Worm (Caenorhabditis elegans) whole organism, mixed stage, embryonic: ENCODE measurements around the gene T04C12.8.
"Not testable (repeated sequence)": the region's sequence is repeated elsewhere in the genome, so short reads cannot be mapped to it uniquely, and the experiment has no call there.

Experiments used
- M03D4.4 ChIP-seq: sonication (generic microtip); optimal IDR thresholded peaks from 2 replicates; lab custom pipeline; 2017; ENCODE audit warnings: mild to moderate bottlenecking, missing genetic modification characterization, missing compliant biosample characterization
- bed-3 ChIP-seq: fragments of 200-800 bp; sonication (Bioruptor generic); optimal IDR thresholded peaks from 3 replicates; lab custom pipeline; 2018; ENCODE audit warnings: mild to moderate bottlenecking, missing genetic modification characterization, moderate library complexity, missing compliant biosample characterization
- ceh-39 ChIP-seq: fragments of 150-350 bp; optimal IDR thresholded peaks from 2 replicates; lab custom pipeline; 2014; ENCODE audit warnings: missing biosample characterization, missing genetic modification characterization
- ceh-43 ChIP-seq: fragments of 200-800 bp; sonication (Bioruptor generic); optimal IDR thresholded peaks from 2 replicates; lab custom pipeline; 2018; ENCODE audit warnings: mild to moderate bottlenecking, missing genetic modification characterization, moderate library complexity, missing compliant biosample characterization
- ceh-83 ChIP-seq: fragments of 200-800 bp; sonication (Bioruptor generic); optimal IDR thresholded peaks from 2 replicates; lab custom pipeline; 2018; ENCODE audit warnings: mild to moderate bottlenecking, missing genetic modification characterization, missing compliant biosample characterization
- ces-1 ChIP-seq: fragments of 150-350 bp; optimal IDR thresholded peaks from 2 replicates; lab custom pipeline; 2014; ENCODE audit warnings: missing biosample characterization, missing genetic modification reagents, missing genetic modification characterization
- drap-1 ChIP-seq: fragments of 200-800 bp; sonication (Bioruptor generic); optimal IDR thresholded peaks from 3 replicates; lab custom pipeline; 2018; ENCODE audit warnings: mild to moderate bottlenecking, missing genetic modification characterization, missing compliant biosample characterization
- elt-1 ChIP-seq: sonication (generic microtip); optimal IDR thresholded peaks from 2 replicates; lab custom pipeline; 2017; ENCODE audit warnings: missing genetic modification characterization, mild to moderate bottlenecking, missing compliant biosample characterization, antibody characterized with exemption, moderate library complexity, borderline replicate concordance; ENCODE audit not compliant: insufficient read depth
- elt-3 ChIP-seq: fragments of 150-350 bp; optimal IDR thresholded peaks from 2 replicates; lab custom pipeline; 2014; ENCODE audit warnings: missing biosample characterization, missing genetic modification characterization
- flh-1 ChIP-seq: fragments of 200-800 bp; sonication (Bioruptor generic); optimal IDR thresholded peaks from 2 replicates; lab custom pipeline; 2018; ENCODE audit warnings: mild to moderate bottlenecking, missing genetic modification characterization, moderate library complexity, missing compliant biosample characterization
- ham-2 ChIP-seq: fragments of 200-800 bp; sonication (Bioruptor generic); optimal IDR thresholded peaks from 2 replicates; lab custom pipeline; 2018; ENCODE audit warnings: mild to moderate bottlenecking, missing genetic modification characterization, missing compliant biosample characterization
- hlh-1 ChIP-seq: fragments of 150-350 bp; optimal IDR thresholded peaks from 2 replicates; lab custom pipeline; 2014; ENCODE audit warnings: missing biosample characterization, missing genetic modification reagents, missing genetic modification characterization
- lin-13 ChIP-seq: fragments of 150-350 bp; optimal IDR thresholded peaks from 2 replicates; lab custom pipeline; 2014; ENCODE audit warnings: missing biosample characterization, missing genetic modification characterization
- lin-32 ChIP-seq: fragments of 200-800 bp; sonication (Bioruptor generic); optimal IDR thresholded peaks from 2 replicates; lab custom pipeline; 2018; ENCODE audit warnings: mild to moderate bottlenecking, missing genetic modification characterization, missing compliant biosample characterization
- mab-5 ChIP-seq: fragments of 150-350 bp; optimal IDR thresholded peaks from 2 replicates; lab custom pipeline; 2014; ENCODE audit warnings: missing biosample characterization, missing genetic modification characterization
- mls-2 ChIP-seq: sonication (generic microtip); optimal IDR thresholded peaks from 2 replicates; lab custom pipeline; 2016; ENCODE audit warnings: mild to moderate bottlenecking, missing genetic modification characterization, moderate library complexity, missing compliant biosample characterization
- nhr-12 ChIP-seq: fragments of 150-350 bp; optimal IDR thresholded peaks from 2 replicates; lab custom pipeline; 2014; ENCODE audit warnings: missing biosample characterization, missing genetic modification characterization
- nhr-2 ChIP-seq: fragments of 150-350 bp; optimal IDR thresholded peaks from 2 replicates; lab custom pipeline; 2014; ENCODE audit warnings: missing biosample characterization, missing genetic modification characterization
- nhr-237 ChIP-seq: fragments of 150-350 bp; optimal IDR thresholded peaks from 2 replicates; lab custom pipeline; 2014; ENCODE audit warnings: missing biosample characterization, missing genetic modification characterization
- nhr-28 ChIP-seq: fragments of 150-350 bp; optimal IDR thresholded peaks from 2 replicates; lab custom pipeline; 2014; ENCODE audit warnings: missing biosample characterization, missing genetic modification characterization
- nhr-76 ChIP-seq: sonication (generic microtip); optimal IDR thresholded peaks from 2 replicates; lab custom pipeline; 2017; ENCODE audit warnings: missing biosample characterization, missing genetic modification characterization
- pha-4 ChIP-seq: fragments of 150-350 bp; optimal IDR thresholded peaks from 2 replicates; lab custom pipeline; 2018; ENCODE audit warnings: missing biosample characterization, missing genetic modification reagents, missing genetic modification characterization
- sem-2 ChIP-seq: fragments of 200-800 bp; sonication (Bioruptor generic); optimal IDR thresholded peaks from 2 replicates; lab custom pipeline; 2018; ENCODE audit warnings: mild to moderate bottlenecking, missing genetic modification characterization, missing compliant biosample characterization
- sptf-1 ChIP-seq: sonication (generic microtip); optimal IDR thresholded peaks from 2 replicates; lab custom pipeline; 2017; ENCODE audit warnings: mild to moderate bottlenecking, missing genetic modification characterization, moderate library complexity, missing compliant biosample characterization
- tbx-8 ChIP-seq: fragments of 200-800 bp; sonication (Bioruptor generic); optimal IDR thresholded peaks from 2 replicates; lab custom pipeline; 2018; ENCODE audit warnings: mild to moderate bottlenecking, missing genetic modification characterization, moderate library complexity, missing compliant biosample characterization
- unc-120 ChIP-seq: sonication (generic microtip); optimal IDR thresholded peaks from 2 replicates; lab custom pipeline; 2017; ENCODE audit warnings: missing genetic modification characterization, missing compliant biosample characterization; ENCODE audit not compliant: poor library complexity, severe bottlenecking
- unc-39 ChIP-seq: fragments of 150-350 bp; optimal IDR thresholded peaks from 2 replicates; lab custom pipeline; 2014; ENCODE audit warnings: missing biosample characterization, missing genetic modification characterization
- zip-8 ChIP-seq: fragments of 150-350 bp; optimal IDR thresholded peaks from 2 replicates; lab custom pipeline; 2014; ENCODE audit warnings: missing biosample characterization, missing genetic modification characterization
- ztf-11 ChIP-seq: fragments of 150-350 bp; optimal IDR thresholded peaks from 2 replicates; lab custom pipeline; 2014; ENCODE audit warnings: missing biosample characterization, missing genetic modification characterization

Gene T04C12.8

ce11 chrV:11109647-11110046, 40.5 kb upstream of the T04C12.8 start, which contains the start of gene Y42A5A.5:
Gene Y42A5A.5 (minus strand): TSS chrV:11109747.
- TF ChIP-seq sem-2 (GFP tag; lab: Kevin White, UChicago); drap-1 (GFP tag; lab: Kevin White, UChicago); mls-2 (tag; lab: Kevin White, UChicago): not testable (repeated sequence)

ce11 chrV:11104408-11104807, 35.2 kb upstream of the T04C12.8 start:
- TF ChIP-seq sem-2 (GFP tag; lab: Kevin White, UChicago), result no peak
- no peak for TF ChIP-seq ces-1 (GFP tag; lab: Kevin White, UChicago)
- no peak for TF ChIP-seq bed-3 (GFP tag; lab: Kevin White, UChicago)
- TF ChIP-seq tbx-8, result no peak
- no peak for TF ChIP-seq nhr-12
- no peak for TF ChIP-seq unc-39
- no peak for TF ChIP-seq elt-3
- no peak for TF ChIP-seq unc-120 (tag; lab: Kevin White, UChicago)
- TF ChIP-seq mab-5 (tag; lab: Kevin White, UChicago), result no peak
- TF ChIP-seq M03D4.4, result no peak
- no peak for TF ChIP-seq zip-8 (tag; lab: Kevin White, UChicago)
- TF ChIP-seq drap-1 (GFP tag; lab: Kevin White, UChicago), result no peak
- TF ChIP-seq ceh-43, result no peak
- no peak for TF ChIP-seq ceh-39
- no peak for TF ChIP-seq elt-1
- TF ChIP-seq hlh-1 (tag; lab: Kevin White, UChicago), result no peak
- no peak for TF ChIP-seq nhr-2 (tag; lab: Kevin White, UChicago)
- no peak for TF ChIP-seq sptf-1 (tag; lab: Kevin White, UChicago)
- no peak for TF ChIP-seq lin-13 (tag; lab: Kevin White, UChicago)
- no peak for TF ChIP-seq pha-4

- TF ChIP-seq hlh-1 (tag; lab: Kevin White, UChicago) (no peak), ces-1 (GFP tag; lab: Kevin White, UChicago) (no peak), zip-8 (tag; lab: Kevin White, UChicago) (no peak), elt-3 (no peak), lin-32 (GFP tag; lab: Kevin White, UChicago) (no peak), nhr-237 (tag; lab: Kevin White, UChicago) (no peak), ceh-39 (no peak), nhr-28 (tag; lab: Kevin White, UChicago) (no peak), tbx-8 (no peak), pha-4 (no peak), ham-2 (GFP tag; lab: Kevin White, UChicago) (no peak), mab-5 (tag; lab: Kevin White, UChicago) (no peak), ceh-83 (GFP tag; lab: Kevin White, UChicago) (no peak), sem-2 (GFP tag; lab: Kevin White, UChicago) (no peak), nhr-12 (no peak), lin-13 (tag; lab: Kevin White, UChicago) (no peak), nhr-76 (tag; lab: Kevin White, UChicago) (no peak), ztf-11 (tag; lab: Kevin White, UChicago) (no peak)
Observed at ce11 chrV:11098599-11098998, 29.4 kb upstream of the T04C12.8 start, which contains the start of gene cdkl-1. Gene cdkl-1 (plus strand): TSS chrV:11098899.

ce11 chrV:11095873-11096272, 26.7 kb upstream of the T04C12.8 start, which contains the start of gene Y42A5A.3:
Gene Y42A5A.3 (minus strand): TSS chrV:11095973.
- TF ChIP-seq flh-1 (GFP tag; lab: Kevin White, UChicago), result no peak

ce11 chrV:11094698-11095097, 25.5 kb upstream of the T04C12.8 start:
- no peak for TF ChIP-seq ztf-11 (tag; lab: Kevin White, UChicago)
- TF ChIP-seq, all 35 proteins: peak for 0
